Worm (Caenorhabditis elegans): ENCODE data around the gene Y69E1A.8.

- TF ChIP-seq fos-1 (tag; optimal IDR thresholded peaks at IDR 0.05) (peak; percentile 97), unc-62 (GFP tag; optimal IDR thresholded peaks at IDR 0.05) (no peak), R02D3.7 (tag; optimal IDR thresholded peaks at IDR 0.05) (no peak), nhr-237 (tag; optimal IDR thresholded peaks at IDR 0.05) (no peak), zag-1 (tag; optimal IDR thresholded peaks at IDR 0.05) (no peak), nhr-11 (tag; optimal IDR thresholded peaks at IDR 0.05) (no peak), lin-39 (tag; optimal IDR thresholded peaks at IDR 0.05) (no peak), ztf-4 (tag; optimal IDR thresholded peaks at IDR 0.05) (no peak), crh-2 (tag; optimal IDR thresholded peaks at IDR 0.05) (peak; percentile 57), nhr-77 (tag; optimal IDR thresholded peaks at IDR 0.05) (no peak), F13H6.1 (tag; optimal IDR thresholded peaks at IDR 0.05) (no peak), nhr-10 (tag; optimal IDR thresholded peaks at IDR 0.05) (no peak), mdl-1 (tag; optimal IDR thresholded peaks at IDR 0.05) (no peak), nhr-6 (tag; optimal IDR thresholded peaks at IDR 0.05) (no peak)
These were observed 3.9 kb downstream of the Y69E1A.8 start for ce11 chrIV:10970333-10970732.

All from whole organism, L2 larva.